Fruit fly (Drosophila melanogaster) whole organism, adult: ENCODE results near the gene hfp.

Source experiments
- CG33017 ChIP-seq: fragments of 200-800 bp; sonication (Bioruptor generic); optimal IDR thresholded peaks from 2 replicates; lab custom pipeline; 2018; ENCODE audit warnings: missing biosample characterization, mild to moderate bottlenecking, missing genetic modification characterization, moderate library complexity
- Clk ChIP-seq: fragments of 200-800 bp; sonication (Bioruptor generic); optimal IDR thresholded peaks from 2 replicates; lab custom pipeline; 2017; ENCODE audit warnings: missing biosample characterization, missing genetic modification characterization
- tj ChIP-seq: fragments of 200-800 bp; sonication (Bioruptor generic); optimal IDR thresholded peaks from 3 replicates; lab custom pipeline; 2017; ENCODE audit warnings: missing biosample characterization, mild to moderate bottlenecking, missing genetic modification characterization, moderate library complexity

dm6 chr3L:1464465-1464864 lies 37.9 kb downstream of the hfp start:
- TF ChIP-seq Clk (GFP tag; lab: Kevin White, UChicago) = no peak
- no peak for TF ChIP-seq tj (GFP tag; lab: Kevin White, UChicago)
- no peak for TF ChIP-seq CG33017
